Worm (Caenorhabditis elegans): ENCODE results near the gene nspe-8.

DNA sequence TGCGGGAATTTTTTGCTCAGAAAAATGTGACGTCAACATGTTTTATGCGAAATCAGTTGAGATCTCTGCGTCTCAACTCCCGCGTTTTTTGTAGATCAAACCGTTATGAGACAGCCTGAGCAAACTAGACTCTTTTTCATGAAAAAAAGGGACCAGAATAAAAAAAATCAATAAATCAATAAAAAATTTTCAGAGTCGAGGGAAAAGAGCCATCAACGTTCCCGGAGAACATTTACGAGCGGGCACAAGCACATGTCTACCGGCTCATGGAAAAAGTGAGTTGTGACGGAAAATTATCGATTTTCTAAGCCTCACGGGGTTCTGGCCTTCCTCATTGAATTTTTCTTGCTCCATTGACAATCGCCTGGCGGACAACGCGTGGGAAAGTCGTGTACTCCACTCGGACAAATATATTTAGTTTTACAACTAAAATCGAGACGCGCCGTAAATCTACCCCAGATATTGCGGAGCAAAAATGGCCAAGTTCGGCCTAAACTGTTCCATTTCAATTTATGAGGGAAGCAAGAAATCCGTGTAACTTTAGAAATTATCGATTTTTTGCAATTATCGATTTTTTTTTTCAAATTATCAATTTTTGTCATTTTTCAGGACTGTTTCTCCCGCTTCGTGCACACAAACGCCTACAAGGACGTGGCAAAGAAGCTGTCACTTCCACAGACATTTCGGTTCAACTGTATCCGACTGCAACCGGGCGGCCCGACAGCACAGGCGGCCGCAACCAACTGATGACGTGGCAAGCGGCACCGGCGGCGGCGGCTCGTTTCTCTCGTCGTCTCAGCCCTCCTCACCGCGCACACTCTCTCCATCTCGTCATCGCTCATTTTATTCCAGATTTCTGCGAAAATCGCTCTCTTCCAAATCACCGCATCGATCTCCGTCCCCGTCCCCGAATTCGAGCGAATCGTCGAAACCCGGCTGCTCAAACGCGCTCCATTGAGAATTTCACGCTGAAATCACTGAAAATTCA is 49.4 kb upstream of the nspe-8 start:
- TF ChIP-seq ZK546.5 (tag; optimal IDR thresholded peaks at IDR 0.05): no peak
- no peak for TF ChIP-seq nhr-6 (tag; optimal IDR thresholded peaks at IDR 0.05)
- no peak for TF ChIP-seq snpc-4 (tag; optimal IDR thresholded peaks at IDR 0.05)
- no peak for TF ChIP-seq nhr-237 (tag; optimal IDR thresholded peaks at IDR 0.05)
- no peak for TF ChIP-seq lin-13 (GFP tag; optimal IDR thresholded peaks at IDR 0.05)
- TF ChIP-seq fkh-10 (GFP tag; optimal IDR thresholded peaks at IDR 0.05): no peak
- no peak for TF ChIP-seq unc-130 (GFP tag; optimal IDR thresholded peaks at IDR 0.05)
- no peak for TF ChIP-seq lin-15B (tag; optimal IDR thresholded peaks at IDR 0.05)
- no peak for TF ChIP-seq Y5F2A.4 (GFP tag; optimal IDR thresholded peaks at IDR 0.05)
- no peak for TF ChIP-seq T20F7.1 (GFP tag; optimal IDR thresholded peaks at IDR 0.05)
